Worm (Caenorhabditis elegans) whole organism, L4 larva: ENCODE results near the gene mau-8.

Experiments
- F10B5.3 ChIP-seq: sonication (generic microtip); optimal IDR thresholded peaks from 2 replicates; lab custom pipeline; 2016; ENCODE audit warnings: mild to moderate bottlenecking, missing genetic modification characterization, missing compliant biosample characterization
- F26F4.8 ChIP-seq: fragments of 200-800 bp; sonication (Bioruptor generic); conservative IDR thresholded peaks from 2 replicates; pipeline ENCODE4 v1.3.6; 2022; ENCODE audit warnings: missing genetic modification characterization, missing compliant biosample characterization
- F37D6.2 ChIP-seq: sonication (generic microtip); optimal IDR thresholded peaks from 2 replicates; lab custom pipeline; 2016; ENCODE audit warnings: mild to moderate bottlenecking, missing genetic modification characterization, missing compliant biosample characterization
- F49E8.2 ChIP-seq: sonication (generic microtip); optimal IDR thresholded peaks from 2 replicates; lab custom pipeline; 2016; ENCODE audit warnings: missing compliant biosample characterization, mild to moderate bottlenecking, missing genetic modification characterization, borderline replicate concordance
- Y48G9A.11 ChIP-seq: fragments of 200-800 bp; sonication (Bioruptor generic); IDR thresholded peaks from 2 replicates; pipeline ENCODE4 v1.3.6; 2022; ENCODE audit warnings: missing genetic modification reagents, missing genetic modification characterization, missing compliant biosample characterization
- ZK337.2 ChIP-seq: fragments of 200-800 bp; sonication (Bioruptor generic); IDR thresholded peaks from 2 replicates; pipeline ENCODE4 v1.3.6; 2022; ENCODE audit warnings: missing genetic modification reagents, missing genetic modification characterization, missing compliant biosample characterization
- aly-2 ChIP-seq: sonication (generic microtip); optimal IDR thresholded peaks from 2 replicates; lab custom pipeline; 2018; ENCODE audit warnings: missing biosample characterization, missing genetic modification characterization
- ama-1 ChIP-seq: fragments of 150-350 bp; optimal IDR thresholded peaks from 2 replicates; lab custom pipeline; 2014; ENCODE audit warnings: inconsistent platforms, mixed read lengths
- arid-1 ChIP-seq: fragments of 200-800 bp; sonication (Bioruptor generic); conservative IDR thresholded peaks from 2 replicates; pipeline ENCODE4 v1.3.6; 2022; ENCODE audit warnings: missing genetic modification reagents, missing genetic modification characterization, missing compliant biosample characterization
- ceh-44 ChIP-seq: fragments of 200-800 bp; sonication (Bioruptor generic); IDR thresholded peaks from 2 replicates; pipeline ENCODE4 v1.3.6; 2022; ENCODE audit warnings: missing genetic modification reagents, missing genetic modification characterization, missing compliant biosample characterization
- ceh-62 ChIP-seq: sonication (generic microtip); optimal IDR thresholded peaks from 2 replicates; lab custom pipeline; 2017; ENCODE audit warnings: missing biosample characterization, missing genetic modification characterization
- ctbp-1 ChIP-seq: fragments of 200-800 bp; sonication (Bioruptor generic); IDR thresholded peaks from 2 replicates; pipeline ENCODE4 v1.3.6; 2022; ENCODE audit warnings: missing genetic modification reagents, missing genetic modification characterization, missing compliant biosample characterization
- dmd-9 ChIP-seq: fragments of 200-800 bp; sonication (Bioruptor generic); IDR thresholded peaks from 2 replicates; pipeline ENCODE4 v1.3.6; 2022; ENCODE audit warnings: missing genetic modification reagents, missing genetic modification characterization, missing compliant biosample characterization
- dpl-1 ChIP-seq: fragments of 150-350 bp; optimal IDR thresholded peaks from 2 replicates; lab custom pipeline; 2014; ENCODE audit warnings: missing biosample characterization, missing genetic modification reagents, missing genetic modification characterization
- duxl-1 ChIP-seq: sonication (generic microtip); optimal IDR thresholded peaks from 2 replicates; lab custom pipeline; 2016; ENCODE audit warnings: mild to moderate bottlenecking, missing genetic modification characterization, moderate library complexity, missing compliant biosample characterization; ENCODE audit not compliant: poor library complexity
- dve-1 ChIP-seq: sonication (generic microtip); optimal IDR thresholded peaks from 2 replicates; lab custom pipeline; 2017; ENCODE audit warnings: antibody characterized with exemption, mild to moderate bottlenecking, missing genetic modification characterization, missing compliant biosample characterization; ENCODE audit not compliant: insufficient read depth
- fos-1 ChIP-seq: fragments of 150-350 bp; optimal IDR thresholded peaks from 2 replicates; lab custom pipeline; 2014; ENCODE audit warnings: missing biosample characterization, missing genetic modification characterization
- gei-8 ChIP-seq: fragments of 200-800 bp; sonication (Bioruptor generic); optimal IDR thresholded peaks from 2 replicates; lab custom pipeline; 2018; ENCODE audit warnings: mild to moderate bottlenecking, missing genetic modification characterization, missing compliant biosample characterization
- hif-1 ChIP-seq, 2 experiments: sonication (generic microtip); optimal IDR thresholded peaks; 2 replicates each; lab custom pipeline; 2016 to 2017; ENCODE audit warnings: missing compliant biosample characterization in 2 of 2, missing genetic modification characterization in 2 of 2, missing genetic modification reagents in 2 of 2, missing genotype in 2 of 2, mild to moderate bottlenecking in 1 of 2
- hlh-11 ChIP-seq: fragments of 200-800 bp; sonication (Bioruptor generic); optimal IDR thresholded peaks from 2 replicates; lab custom pipeline; 2018; ENCODE audit warnings: mild to moderate bottlenecking, missing genetic modification characterization, missing compliant biosample characterization
- hmg-1.1 ChIP-seq: fragments of 200-800 bp; sonication (Bioruptor generic); IDR thresholded peaks from 2 replicates; pipeline ENCODE4 v1.3.6; 2022; ENCODE audit warnings: missing genetic modification reagents, missing genetic modification characterization, missing compliant biosample characterization
- jun-1 ChIP-seq: fragments of 150-350 bp; optimal IDR thresholded peaks from 2 replicates; lab custom pipeline; 2014; ENCODE audit warnings: missing biosample characterization, missing genetic modification reagents, missing genetic modification characterization
- lim-7 ChIP-seq: fragments of 200-800 bp; sonication (Bioruptor generic); IDR thresholded peaks from 2 replicates; pipeline ENCODE4 v1.3.6; 2022; ENCODE audit warnings: missing genetic modification characterization, missing compliant biosample characterization
- lin-1 ChIP-seq: fragments of 200-800 bp; sonication (Bioruptor generic); IDR thresholded peaks from 2 replicates; pipeline ENCODE4 v1.3.6; 2022; ENCODE audit warnings: missing genetic modification reagents, missing genetic modification characterization, missing compliant biosample characterization
- lin-13 ChIP-seq: fragments of 150-350 bp; optimal IDR thresholded peaks from 2 replicates; lab custom pipeline; 2014; ENCODE audit warnings: missing biosample characterization, missing genetic modification reagents, missing genetic modification characterization
- lin-15B ChIP-seq: fragments of 150-350 bp; sonication (generic microtip); optimal IDR thresholded peaks from 3 replicates; lab custom pipeline; 2014; ENCODE audit warnings: missing biosample characterization, missing genetic modification characterization
- lsy-2 ChIP-seq, 2 experiments: fragments of 150-350 bp in 1 of 2; sonication (generic microtip) in 1 of 2; optimal IDR thresholded peaks; 2 replicates each; lab custom pipeline; 2014 to 2017; ENCODE audit warnings: missing biosample characterization in 2 of 2, missing genetic modification characterization in 2 of 2
- madf-5 ChIP-seq, 2 experiments: fragments of 200-800 bp; sonication (Bioruptor generic); IDR thresholded peaks; 2 replicates each; pipeline ENCODE4 v1.3.6; 2022; ENCODE audit warnings: missing compliant biosample characterization in 2 of 2, missing genetic modification characterization in 2 of 2
- mdl-1 ChIP-seq, 2 experiments: fragments of 150-350 bp in 1 of 2; sonication (generic microtip) in 1 of 2; optimal IDR thresholded peaks; 2 replicates each; lab custom pipeline; 2014 to 2017; ENCODE audit warnings: missing biosample characterization in 2 of 2, missing genetic modification characterization in 2 of 2
- mxl-2 ChIP-seq: fragments of 200-800 bp; sonication (Bioruptor generic); conservative IDR thresholded peaks from 2 replicates; pipeline ENCODE4 v1.3.6; 2022; ENCODE audit warnings: missing genetic modification reagents, missing genetic modification characterization, missing compliant biosample characterization
- mxl-3 ChIP-seq: fragments of 200-800 bp; sonication (Bioruptor generic); optimal IDR thresholded peaks from 2 replicates; lab custom pipeline; 2018; ENCODE audit warnings: mild to moderate bottlenecking, missing genetic modification characterization, missing compliant biosample characterization
- nhr-10 ChIP-seq: fragments of 150-350 bp; optimal IDR thresholded peaks from 2 replicates; lab custom pipeline; 2014; ENCODE audit warnings: missing biosample characterization, missing genetic modification characterization
- nhr-102 ChIP-seq: sonication (generic microtip); optimal IDR thresholded peaks from 2 replicates; lab custom pipeline; 2016; ENCODE audit warnings: mild to moderate bottlenecking, missing genetic modification characterization, moderate library complexity, missing compliant biosample characterization
- nhr-237 ChIP-seq: sonication (generic microtip); optimal IDR thresholded peaks from 2 replicates; lab custom pipeline; 2017; ENCODE audit warnings: missing biosample characterization, missing genetic modification characterization
- nhr-42 ChIP-seq: fragments of 200-800 bp; sonication (Bioruptor generic); IDR thresholded peaks from 2 replicates; pipeline ENCODE4 v1.3.6; 2022; ENCODE audit warnings: missing genetic modification characterization, missing compliant biosample characterization
- php-3 ChIP-seq: fragments of 200-800 bp; sonication (Bioruptor generic); IDR thresholded peaks from 2 replicates; pipeline ENCODE4 v1.3.6; 2022; ENCODE audit warnings: missing genetic modification reagents, missing genetic modification characterization, missing compliant biosample characterization
- rbr-2 ChIP-seq: sonication (generic microtip); optimal IDR thresholded peaks from 2 replicates; lab custom pipeline; 2016; ENCODE audit warnings: missing genotype, missing genetic modification characterization, missing compliant biosample characterization
- set-16 ChIP-seq: fragments of 200-800 bp; sonication (Bioruptor generic); IDR thresholded peaks from 2 replicates; pipeline ENCODE4 v1.3.6; 2022; ENCODE audit warnings: missing genetic modification reagents, missing genetic modification characterization, missing compliant biosample characterization
- skn-1 ChIP-seq: fragments of 150-350 bp; optimal IDR thresholded peaks from 2 replicates; lab custom pipeline; 2014; ENCODE audit warnings: missing biosample characterization, missing genetic modification characterization
- snpc-1.2 ChIP-seq: fragments of 200-800 bp; sonication (Bioruptor generic); IDR thresholded peaks from 2 replicates; pipeline ENCODE4 v1.3.6; 2022; ENCODE audit warnings: missing genetic modification reagents, missing genetic modification characterization, missing compliant biosample characterization
- snpc-4 ChIP-seq: fragments of 150-350 bp; optimal IDR thresholded peaks from 2 replicates; lab custom pipeline; 2014; ENCODE audit warnings: missing biosample characterization, missing genetic modification characterization
- tag-97 ChIP-seq: fragments of 200-800 bp; sonication (Bioruptor generic); IDR thresholded peaks from 2 replicates; pipeline ENCODE4 v1.3.6; 2022; ENCODE audit warnings: missing genetic modification characterization, missing compliant biosample characterization
- unc-39 ChIP-seq: sonication (generic microtip); optimal IDR thresholded peaks from 2 replicates; lab custom pipeline; 2017; ENCODE audit warnings: missing biosample characterization, missing genetic modification characterization
- vab-7 ChIP-seq: fragments of 200-800 bp; sonication (Bioruptor generic); IDR thresholded peaks from 2 replicates; pipeline ENCODE4 v1.3.6; 2022; ENCODE audit warnings: missing genetic modification reagents, missing genetic modification characterization, missing compliant biosample characterization
- zip-11 ChIP-seq: fragments of 200-800 bp; sonication (Bioruptor generic); IDR thresholded peaks from 2 replicates; pipeline ENCODE4 v1.3.6; 2022; ENCODE audit warnings: missing genetic modification characterization, missing compliant biosample characterization
- zip-2 ChIP-seq: fragments of 150-350 bp; optimal IDR thresholded peaks from 2 replicates; lab custom pipeline; 2014; ENCODE audit warnings: missing biosample characterization, missing genetic modification characterization

mau-8 gene

ce11 chrIV:13377716-13378115, at the start of gene mau-8:
Gene mau-8 (plus strand): TSS chrIV:13378016.
- no peak for TF ChIP-seq hif-1 (tag; optimal IDR thresholded peaks at IDR 0.05; lab: Kevin White, UChicago)
- TF ChIP-seq F49E8.2 (tag; lab: Kevin White, UChicago), result no peak
- no peak for TF ChIP-seq mdl-1 (tag; optimal IDR thresholded peaks at IDR 0.05; lab: Kevin White, UChicago)
- no peak for TF ChIP-seq gei-8
- TF ChIP-seq ceh-62 (tag; lab: Kevin White, UChicago), result no peak
- no peak for TF ChIP-seq unc-39 (tag; lab: Kevin White, UChicago)
- TF ChIP-seq dmd-9 (GFP tag; lab: Robert Waterston, UW), result no peak
- no peak for TF ChIP-seq set-16 (GFP tag; lab: Robert Waterston, UW)
- no peak for TF ChIP-seq lin-15B (tag; lab: Kevin White, UChicago)
- no peak for TF ChIP-seq Y48G9A.11
- TF ChIP-seq ceh-44 (GFP tag; lab: Robert Waterston, UW), result no peak
- no peak for TF ChIP-seq lin-1 (GFP tag; lab: Robert Waterston, UW)
- TF ChIP-seq nhr-42 (GFP tag; lab: Robert Waterston, UW), result no peak
- TF ChIP-seq, all 104 proteins: peak for 0

- TF ChIP-seq zip-2 (no peak), ctbp-1 (no peak)
- TF ChIP-seq, all 104 proteins: peak for 0
Measured at ce11 chrIV:13328059-13328458, 49.8 kb upstream of the mau-8 start, which contains the start of gene far-6. Gene far-6 (plus strand): TSS chrIV:13328359.

DNA sequence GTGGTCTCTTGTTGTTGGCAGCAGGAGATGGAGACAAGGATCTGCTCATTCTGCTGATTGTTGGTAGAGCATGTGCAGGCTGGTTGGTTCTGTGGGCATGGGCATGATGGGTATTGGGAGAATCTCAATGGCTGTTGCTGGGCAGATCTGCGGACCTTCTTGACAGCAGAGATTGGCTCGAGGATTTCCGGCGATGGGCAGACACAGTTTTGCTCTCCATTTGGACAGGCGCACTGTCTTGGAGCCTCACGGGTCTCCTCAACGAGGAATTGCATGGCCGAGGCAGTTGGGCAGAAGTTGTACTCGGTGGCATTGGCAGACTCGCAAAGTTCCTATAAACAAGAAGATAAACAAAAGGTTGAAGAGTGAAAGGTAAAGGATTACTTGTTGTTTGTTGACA, 47.3 kb upstream of the mau-8 start:
- TF ChIP-seq vab-7, result no peak
- TF ChIP-seq arid-1 (GFP tag; lab: Robert Waterston, UW), result no peak
- no peak for TF ChIP-seq fos-1
- no peak for TF ChIP-seq mxl-2 (GFP tag; lab: Robert Waterston, UW)
- no peak for TF ChIP-seq lin-13 (GFP tag; lab: Kevin White, UChicago)
- no peak for TF ChIP-seq F26F4.8 (GFP tag; lab: Robert Waterston, UW)
- 0 out of 2 replicates have a peak, but pooled peaks have one; percentile 18 for TF ChIP-seq hmg-1.1
- TF ChIP-seq mxl-3 (GFP tag; lab: Kevin White, UChicago), result peak; percentile 12
- no peak for TF ChIP-seq duxl-1 (tag; lab: Kevin White, UChicago)
- TF ChIP-seq madf-5 (GFP tag; IDR thresholded peaks at IDR 0.05; lab: Robert Waterston, UW), result no peak
- TF ChIP-seq ama-1 (lab: Kevin White, UChicago), result no peak
- peak; percentile 57 for TF ChIP-seq set-16 (GFP tag; lab: Robert Waterston, UW)
- TF ChIP-seq F37D6.2 (tag; lab: Kevin White, UChicago), result no peak
- TF ChIP-seq nhr-237 (tag; lab: Kevin White, UChicago), result no peak
- no peak for TF ChIP-seq unc-39 (tag; lab: Kevin White, UChicago)
- TF ChIP-seq snpc-1.2 (GFP tag; lab: Robert Waterston, UW), result no peak
- TF ChIP-seq tag-97 (GFP tag; lab: Robert Waterston, UW), result no peak
- TF ChIP-seq zip-2, result no peak

ce11 chrIV:13331285-13331684, 46.5 kb upstream of the mau-8 start, which contains the start of gene pqn-74:
Gene pqn-74 (minus strand): TSS chrIV:13331406.
- TF ChIP-seq jun-1 (tag; lab: Kevin White, UChicago) (no peak), set-16 (GFP tag; lab: Robert Waterston, UW) (peak; percentile 85), aly-2 (tag; lab: Kevin White, UChicago) (no peak)

- TF ChIP-seq F10B5.3 (tag; lab: Kevin White, UChicago) (no peak), nhr-10 (tag; lab: Kevin White, UChicago) (no peak), ZK337.2 (no peak), lim-7 (GFP tag; lab: Robert Waterston, UW) (no peak), lsy-2 (tag; optimal IDR thresholded peaks at IDR 0.05; lab: Kevin White, UChicago) (no peak), dpl-1 (GFP tag; lab: Kevin White, UChicago) (no peak), zip-11 (no peak), skn-1 (no peak), hlh-11 (tag; lab: Kevin White, UChicago) (peak; percentile 16), php-3 (GFP tag; lab: Robert Waterston, UW) (0 out of 2 replicates have a peak, but pooled peaks have one; percentile 29), nhr-42 (GFP tag; lab: Robert Waterston, UW) (no peak), dve-1 (tag; lab: Kevin White, UChicago) (peak; percentile 41), nhr-102 (tag; lab: Kevin White, UChicago) (no peak), snpc-4 (tag; lab: Kevin White, UChicago) (no peak), rbr-2 (tag; lab: Kevin White, UChicago) (no peak)
Measured at ce11 chrIV:13334287-13334686, 43.5 kb upstream of the mau-8 start.
